Fruit fly (Drosophila melanogaster) whole organism, embryonic: ENCODE measurements around the gene CG31104.

Source experiments
- Aef1 ChIP-seq: fragments of 200-800 bp; sonication (Bioruptor generic); IDR thresholded peaks from 3 replicates; pipeline ENCODE4 v1.3.6; 2022; ENCODE audit warnings: missing biosample characterization, missing genetic modification characterization
- Awh ChIP-seq: fragments of 200-800 bp; sonication (Bioruptor generic); IDR thresholded peaks from 2 replicates; pipeline ENCODE4, ENCODE4 v1.3.6; 2022; ENCODE audit warnings: missing biosample characterization, missing genetic modification characterization
- Bgb ChIP-seq: fragments of 200-800 bp; sonication (Bioruptor generic); IDR thresholded peaks from 2 replicates; pipeline ENCODE4 v1.3.6; 2022; ENCODE audit warnings: missing biosample characterization, missing genetic modification characterization; ENCODE audit not compliant: partially characterized antibody
- CG10274 ChIP-seq: fragments of 200-800 bp; sonication (Bioruptor generic); optimal IDR thresholded peaks from 3 replicates; lab custom pipeline; 2017; ENCODE audit warnings: missing biosample characterization, mild to moderate bottlenecking, missing genetic modification characterization
- CG10565 ChIP-seq: fragments of 200-800 bp; sonication (Bioruptor generic); optimal IDR thresholded peaks from 3 replicates; lab custom pipeline; 2016; ENCODE audit warnings: missing biosample characterization, mild to moderate bottlenecking, missing genetic modification characterization
- CG11093 ChIP-seq: fragments of 200-800 bp; sonication (Bioruptor generic); IDR thresholded peaks from 3 replicates; pipeline ENCODE4 v1.3.6; 2022; ENCODE audit warnings: missing biosample characterization, missing genetic modification characterization
- CG12659 ChIP-seq: fragments of 200-800 bp; sonication (Bioruptor generic); optimal IDR thresholded peaks from 3 replicates; lab custom pipeline; 2017; ENCODE audit warnings: mild to moderate bottlenecking, missing biosample characterization, missing genetic modification reagents, missing genetic modification characterization
- CG12744 ChIP-seq: fragments of 200-800 bp; sonication (Bioruptor generic); optimal IDR thresholded peaks from 2 replicates; lab custom pipeline; 2016; ENCODE audit warnings: missing biosample characterization, missing genetic modification characterization
- CG13296 ChIP-seq: fragments of 200-800 bp; sonication (Bioruptor generic); optimal IDR thresholded peaks from 3 replicates; lab custom pipeline; 2018; ENCODE audit warnings: missing biosample characterization, mild to moderate bottlenecking, missing genetic modification characterization
- CG13894 ChIP-seq: fragments of 200-800 bp; sonication (Bioruptor generic); optimal IDR thresholded peaks from 3 replicates; lab custom pipeline; 2018; ENCODE audit warnings: missing biosample characterization, mild to moderate bottlenecking, missing genetic modification characterization, moderate library complexity
- CG14860 ChIP-seq: fragments of 200-800 bp; sonication (Bioruptor generic); IDR thresholded peaks from 3 replicates; pipeline ENCODE4 v1.3.6; 2022; ENCODE audit warnings: missing biosample characterization, missing genetic modification characterization; ENCODE audit not compliant: partially characterized antibody
- CG17912 ChIP-seq: fragments of 200-800 bp; sonication (Bioruptor generic); optimal IDR thresholded peaks from 2 replicates; lab custom pipeline; 2018; ENCODE audit warnings: missing biosample characterization, mild to moderate bottlenecking, missing genetic modification characterization
- CG2116 ChIP-seq: fragments of 200-800 bp; sonication (Bioruptor generic); optimal IDR thresholded peaks from 3 replicates; lab custom pipeline; 2018; ENCODE audit warnings: missing biosample characterization, mild to moderate bottlenecking, missing genetic modification characterization
- CG30020 ChIP-seq: fragments of 200-800 bp; optimal IDR thresholded peaks from 2 replicates; lab custom pipeline; 2019; ENCODE audit warnings: missing biosample characterization, mild to moderate bottlenecking, missing genetic modification characterization, moderate library complexity
- CG3995 ChIP-seq: fragments of 200-800 bp; sonication (Bioruptor generic); optimal IDR thresholded peaks from 3 replicates; lab custom pipeline; 2016; ENCODE audit warnings: missing biosample characterization, missing genetic modification characterization
- CG4282 ChIP-seq: fragments of 200-800 bp; sonication (Bioruptor generic); optimal IDR thresholded peaks from 2 replicates; lab custom pipeline; 2016; ENCODE audit warnings: missing biosample characterization, missing genetic modification characterization
- CG5245 ChIP-seq: fragments of 200-800 bp; sonication (Bioruptor generic); optimal IDR thresholded peaks from 3 replicates; lab custom pipeline; 2016; ENCODE audit warnings: missing biosample characterization, missing genetic modification characterization
- CG7786 ChIP-seq: fragments of 200-800 bp; sonication (Bioruptor generic); optimal IDR thresholded peaks from 2 replicates; lab custom pipeline; 2016; ENCODE audit warnings: missing biosample characterization, missing genetic modification characterization
- CG8924 ChIP-seq: fragments of 200-800 bp; optimal IDR thresholded peaks from 3 replicates; lab custom pipeline; 2019; ENCODE audit warnings: missing biosample characterization, mild to moderate bottlenecking, missing genetic modification characterization, moderate library complexity
- CG8944 ChIP-seq: fragments of 200-800 bp; sonication (Bioruptor generic); optimal IDR thresholded peaks from 3 replicates; lab custom pipeline; 2016; ENCODE audit warnings: missing biosample characterization, missing genetic modification characterization
- CG9609 ChIP-seq: fragments of 200-800 bp; sonication (Bioruptor generic); optimal IDR thresholded peaks from 3 replicates; lab custom pipeline; 2016; ENCODE audit warnings: missing biosample characterization, missing genetic modification characterization
- GATAe ChIP-seq: fragments of 200-800 bp; sonication (Bioruptor generic); conservative IDR thresholded peaks from 2 replicates; pipeline ENCODE4 v1.3.6; 2022; ENCODE audit warnings: missing biosample characterization, missing genetic modification characterization
- Hmx ChIP-seq: fragments of 200-800 bp; sonication (Bioruptor generic); optimal IDR thresholded peaks from 2 replicates; lab custom pipeline; 2016; ENCODE audit warnings: missing biosample characterization, missing genetic modification characterization
- Max ChIP-seq: fragments of 200-800 bp; sonication (Bioruptor generic); optimal IDR thresholded peaks from 2 replicates; lab custom pipeline; 2016; ENCODE audit warnings: missing biosample characterization, mild to moderate bottlenecking, missing genetic modification characterization
- Sin3A ChIP-seq: fragments of >200 bp; optimal IDR thresholded peaks from 2 replicates; lab custom pipeline; 2018
- Sox102F ChIP-seq: fragments of 200-800 bp; sonication (Bioruptor generic); optimal IDR thresholded peaks from 2 replicates; lab custom pipeline; 2018; ENCODE audit warnings: missing biosample characterization, mild to moderate bottlenecking, missing genetic modification characterization, moderate library complexity
- Tbp ChIP-seq: fragments of >200 bp; optimal IDR thresholded peaks from 2 replicates; lab custom pipeline; 2018; ENCODE audit warnings: missing biosample characterization, missing genetic modification characterization
- YL-1 ChIP-seq: fragments of 200-800 bp; sonication (Bioruptor generic); optimal IDR thresholded peaks from 3 replicates; lab custom pipeline; 2017; ENCODE audit warnings: missing biosample characterization, mild to moderate bottlenecking, missing genetic modification characterization
- abd-A ChIP-seq: fragments of 200-800 bp; sonication (Bioruptor generic); optimal IDR thresholded peaks from 3 replicates; lab custom pipeline; 2019; ENCODE audit warnings: missing biosample characterization, mild to moderate bottlenecking, missing genetic modification characterization, moderate library complexity
- ase ChIP-seq: fragments of 200-800 bp; sonication (Bioruptor generic); IDR thresholded peaks from 3 replicates; pipeline ENCODE4 v1.3.6; 2022; ENCODE audit warnings: missing biosample characterization, missing genetic modification characterization
- btn ChIP-seq: fragments of 200-800 bp; sonication (Bioruptor generic); optimal IDR thresholded peaks from 2 replicates; lab custom pipeline; 2016; ENCODE audit warnings: missing biosample characterization, missing genetic modification characterization
- croc ChIP-seq: fragments of 200-800 bp; sonication (Bioruptor generic); conservative IDR thresholded peaks from 3 replicates; pipeline ENCODE4 v1.3.6; 2022; ENCODE audit warnings: missing biosample characterization, missing genetic modification characterization
- dmrt11E ChIP-seq: fragments of 200-800 bp; sonication (Bioruptor generic); optimal IDR thresholded peaks from 3 replicates; lab custom pipeline; 2018; ENCODE audit warnings: missing biosample characterization, mild to moderate bottlenecking, missing genetic modification characterization, moderate library complexity
- hbn ChIP-seq: fragments of 200-800 bp; sonication (Bioruptor generic); IDR thresholded peaks from 2 replicates; pipeline ENCODE4 v1.3.6; 2022; ENCODE audit warnings: missing biosample characterization, missing genetic modification characterization; ENCODE audit not compliant: partially characterized antibody
- inv ChIP-seq: fragments of 200-800 bp; sonication (Bioruptor generic); IDR thresholded peaks from 2 replicates; pipeline ENCODE4 v1.3.6; 2022; ENCODE audit warnings: missing biosample characterization, missing genetic modification characterization; ENCODE audit not compliant: partially characterized antibody
- jumu ChIP-seq: fragments of 200-800 bp; sonication (Bioruptor generic); optimal IDR thresholded peaks from 3 replicates; lab custom pipeline; 2016; ENCODE audit warnings: missing biosample characterization, missing genetic modification characterization
- klu ChIP-seq: fragments of 200-800 bp; sonication (Bioruptor generic); IDR thresholded peaks from 2 replicates; pipeline ENCODE4 v1.3.6; 2022; ENCODE audit warnings: missing biosample characterization, missing genetic modification characterization
- maf-S ChIP-seq: fragments of 200-800 bp; sonication (Bioruptor generic); optimal IDR thresholded peaks from 2 replicates; lab custom pipeline; 2016; ENCODE audit warnings: missing biosample characterization, missing genetic modification characterization
- nom ChIP-seq: fragments of 200-800 bp; sonication (Bioruptor generic); optimal IDR thresholded peaks from 2 replicates; lab custom pipeline; 2017; ENCODE audit warnings: missing biosample characterization, missing genetic modification characterization, mild to moderate bottlenecking, moderate library complexity, missing genetic modification reagents
- pan ChIP-seq, 4 experiments: fragments of >200 bp in 3 of 4; fragments of 200-800 bp in 1 of 4; sonication (Bioruptor generic) in 1 of 4; optimal IDR thresholded peaks in 3 of 4; IDR thresholded peaks in 1 of 4; 2 replicates each; pipeline versions ENCODE4 v1.3.6 to Lab custom; 2017 to 2022; ENCODE audit warnings: missing biosample characterization in 2 of 4, missing genetic modification characterization in 2 of 4, mixed read lengths in 1 of 4
- pho ChIP-seq: fragments of 200-800 bp; sonication (Bioruptor generic); optimal IDR thresholded peaks from 2 replicates; lab custom pipeline; 2016; ENCODE audit warnings: missing biosample characterization, missing genetic modification characterization
- slp2 ChIP-seq: fragments of 200-800 bp; sonication (Bioruptor generic); optimal IDR thresholded peaks from 2 replicates; lab custom pipeline; 2016; ENCODE audit warnings: missing biosample characterization, missing genetic modification characterization
- sug ChIP-seq: fragments of 200-800 bp; optimal IDR thresholded peaks from 2 replicates; lab custom pipeline; 2019; ENCODE audit warnings: missing biosample characterization, mild to moderate bottlenecking, missing genetic modification characterization, moderate library complexity
- tap ChIP-seq: fragments of 200-800 bp; optimal IDR thresholded peaks from 3 replicates; lab custom pipeline; 2019; ENCODE audit warnings: missing biosample characterization, mild to moderate bottlenecking, missing genetic modification characterization, moderate library complexity
- trem ChIP-seq: fragments of 200-800 bp; optimal IDR thresholded peaks from 3 replicates; lab custom pipeline; 2019; ENCODE audit warnings: missing biosample characterization, mild to moderate bottlenecking, missing genetic modification characterization, moderate library complexity
- twi ChIP-seq: fragments of 200-800 bp; optimal IDR thresholded peaks from 2 replicates; lab custom pipeline; 2019; ENCODE audit warnings: missing biosample characterization, mild to moderate bottlenecking, missing genetic modification characterization, moderate library complexity
- unc-4 ChIP-seq: fragments of 200-800 bp; sonication (Bioruptor generic); IDR thresholded peaks from 2 replicates; pipeline ENCODE4 v1.3.6; 2022; ENCODE audit warnings: missing biosample characterization, missing genetic modification characterization; ENCODE audit not compliant: partially characterized antibody
- zfh1 ChIP-seq: fragments of 200-800 bp; sonication (Bioruptor generic); IDR thresholded peaks from 3 replicates; pipeline ENCODE4 v1.3.6; 2022; ENCODE audit warnings: missing biosample characterization, missing genetic modification characterization

Gene CG31104

DNA sequence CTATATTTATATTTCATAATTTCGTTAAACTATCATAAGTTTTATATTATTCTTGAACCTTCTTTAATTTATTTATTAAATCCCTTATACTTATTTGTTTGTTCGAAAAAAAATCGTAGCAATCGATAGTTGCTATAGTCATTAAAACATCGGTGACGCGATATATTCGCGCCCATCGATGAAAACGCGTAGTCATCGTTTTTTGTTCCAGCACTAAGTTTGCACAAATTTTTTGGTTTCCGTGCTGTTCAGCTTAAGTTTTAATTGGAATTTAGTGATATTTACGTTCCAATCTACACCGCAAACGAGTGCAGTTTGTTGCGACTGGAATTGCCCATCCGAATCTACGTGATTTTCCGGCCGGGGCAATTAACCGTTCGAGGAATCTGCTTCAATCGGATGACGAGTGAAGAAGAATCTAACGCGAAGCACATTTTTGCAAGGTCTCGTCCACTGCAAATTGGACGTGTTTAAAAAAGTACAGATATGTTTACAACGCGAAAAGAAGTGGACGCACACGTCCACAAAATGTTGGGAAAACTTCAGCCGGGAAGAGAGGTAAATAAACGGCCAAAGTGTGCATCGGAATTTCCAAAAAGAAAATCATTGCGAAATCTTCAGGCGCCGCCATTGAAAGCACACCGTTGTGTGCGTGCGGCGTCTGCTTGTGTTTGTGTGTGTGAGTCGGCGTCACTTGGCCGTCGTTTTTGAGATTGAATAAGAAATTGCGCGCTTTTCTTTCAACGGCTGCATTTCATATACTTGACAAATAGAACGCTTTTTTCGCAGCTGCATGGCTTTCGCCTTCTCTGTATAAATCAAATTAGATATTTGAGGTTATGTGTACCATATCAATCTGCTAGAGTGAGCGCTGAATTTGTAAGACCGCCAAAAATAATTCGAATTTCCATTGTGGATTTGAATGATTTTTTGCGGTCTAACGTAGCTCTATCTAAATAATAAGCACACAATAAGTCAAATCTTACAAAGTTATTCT is 35.8 kb upstream of the CG31104 start, which contains the start of gene Nup358 (continued):
- TF ChIP-seq YL-1 (GFP tag; lab: Kevin White, UChicago) (peak; percentile 34), CG10274 (no peak), unc-4 (GFP tag; lab: Robert Waterston, UW) (peak; percentile 96), CG12744 (GFP tag; lab: Kevin White, UChicago) (no peak), trem (peak; percentile 64), Awh (GFP tag; lab: Robert Waterston, UW) (no peak), croc (GFP tag; lab: Robert Waterston, UW) (no peak), sug (tag; lab: Kevin White, UChicago) (peak; percentile 23), Hmx (no peak), pho (GFP tag; lab: Kevin White, UChicago) (peak; percentile 5), zfh1 (GFP tag; lab: Robert Waterston, UW) (no peak), CG8924 (tag; lab: Kevin White, UChicago) (peak; percentile 32), pan (optimal IDR thresholded peaks at IDR 0.05; lab: Kevin White, UChicago) (no peak), pan (GFP tag; optimal IDR thresholded peaks at IDR 0.05 in 1 of 2, IDR thresholded peaks at IDR 0.05 in 1 of 2) (no peak), CG13296 (GFP tag; lab: Kevin White, UChicago) (no peak), Sin3A (lab: Kevin White, UChicago) (peak; percentile 75), CG14860 (GFP tag; lab: Robert Waterston, UW) (peak; percentile 98), abd-A (no peak), CG2116 (peak; percentile 76), CG5245 (GFP tag; lab: Kevin White, UChicago) (no peak), Sox102F (no peak), CG13894 (tag; lab: Kevin White, UChicago) (no peak), maf-S (GFP tag; lab: Kevin White, UChicago) (no peak), CG3995 (GFP tag; lab: Kevin White, UChicago) (peak; percentile 53), CG4282 (no peak), CG12659 (peak; percentile 46)

DNA sequence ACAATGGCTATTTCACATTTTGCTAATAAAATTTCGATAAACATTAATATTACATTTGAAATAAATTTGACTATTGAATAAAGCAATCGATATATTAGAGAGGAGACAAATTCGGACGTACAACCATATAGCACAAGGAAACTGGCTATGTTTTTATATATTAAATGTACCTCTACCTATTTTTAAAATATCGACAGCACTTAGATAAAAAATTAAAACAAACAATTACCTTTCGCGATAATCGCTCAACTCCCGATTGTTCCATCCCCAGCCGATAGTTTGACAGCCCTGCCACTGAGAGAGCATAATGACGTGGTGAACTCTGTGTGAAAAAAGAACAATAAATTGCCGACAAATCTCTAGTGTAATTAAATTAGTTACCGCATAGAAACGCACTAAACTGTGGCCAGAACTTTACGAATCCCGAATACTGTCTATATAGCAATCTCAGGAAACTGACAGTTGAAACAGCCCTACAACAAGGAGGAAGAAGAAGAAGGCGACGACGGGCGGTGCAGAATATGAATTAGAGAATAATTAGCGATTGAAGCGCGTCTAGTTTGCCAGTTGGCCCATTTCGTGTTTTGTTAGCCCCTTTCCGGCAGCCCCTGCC is 26.5 kb upstream of the CG31104 start, which contains the start of gene CG11857:
TSS of gene CG11857 (plus strand) at position 271 of the 613 bp plus-strand sequence.
- peak; percentile 96 for TF ChIP-seq twi
- TF ChIP-seq dmrt11E (tag; lab: Kevin White, UChicago), result peak; percentile 98
- peak; percentile 92 for TF ChIP-seq CG30020 (tag; lab: Kevin White, UChicago)
- peak; percentile 86 for TF ChIP-seq btn
- TF ChIP-seq Tbp (GFP tag; lab: Kevin White, UChicago), result no peak
- TF ChIP-seq abd-A, result no peak
- TF ChIP-seq slp2, result peak; percentile 96
- TF ChIP-seq Bgb (GFP tag; lab: Robert Waterston, UW), result peak; percentile 99
- TF ChIP-seq jumu (GFP tag; lab: Kevin White, UChicago), result peak; percentile 97
- TF ChIP-seq CG10565 (GFP tag; lab: Kevin White, UChicago), result peak; percentile 91
- TF ChIP-seq Aef1 (GFP tag; lab: Robert Waterston, UW), result peak; percentile 99
- TF ChIP-seq CG8944 (GFP tag; lab: Kevin White, UChicago), result peak; percentile 97
- peak; percentile 100 for TF ChIP-seq hbn (GFP tag; lab: Robert Waterston, UW)
- TF ChIP-seq Max, result peak; percentile 98
- TF ChIP-seq CG7786 (GFP tag; lab: Kevin White, UChicago), result peak; percentile 98
- TF ChIP-seq GATAe (GFP tag; lab: Robert Waterston, UW), result peak; percentile 97
- peak; percentile 98 for TF ChIP-seq CG9609 (GFP tag; lab: Kevin White, UChicago)
- peak; percentile 90 for TF ChIP-seq CG17912 (GFP tag; lab: Kevin White, UChicago)
- TF ChIP-seq CG11093 (GFP tag; lab: Robert Waterston, UW), result peak; percentile 99
- peak; percentile 100 for TF ChIP-seq inv (GFP tag; lab: Robert Waterston, UW)
- peak; percentile 95 for TF ChIP-seq tap (tag; lab: Kevin White, UChicago)
- TF ChIP-seq klu (GFP tag; lab: Robert Waterston, UW), result peak; percentile 99
- peak; percentile 80 for TF ChIP-seq nom (GFP tag; lab: Kevin White, UChicago)
- peak; percentile 99 for TF ChIP-seq ase (GFP tag; lab: Robert Waterston, UW)
